Worm (Caenorhabditis elegans): ENCODE measurements around the gene flp-25.

DNA sequence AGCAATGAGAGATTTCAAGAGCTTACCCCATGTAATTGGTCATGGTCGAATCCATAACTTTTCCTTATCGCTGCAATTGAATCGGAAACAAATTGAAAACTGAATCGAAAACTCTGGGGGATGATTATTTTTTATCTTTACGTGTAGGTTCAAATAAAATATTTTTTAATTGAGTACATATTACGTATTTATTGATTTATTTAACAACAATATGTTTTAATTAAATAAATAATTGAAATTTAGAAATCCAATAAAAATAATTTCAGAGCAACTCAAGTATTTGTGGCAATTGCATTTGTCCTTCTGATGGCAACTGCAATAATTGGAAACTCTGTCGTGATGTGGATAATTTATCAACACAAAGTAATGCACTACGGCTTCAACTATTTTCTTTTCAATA, 24.2 kb downstream of the flp-25 start, which contains the start of gene C38C10.3:
- TF ChIP-seq ztf-11 (tag; optimal IDR thresholded peaks at IDR 0.05) (no peak), mls-2 (tag; optimal IDR thresholded peaks at IDR 0.05) (no peak), nhr-237 (tag; optimal IDR thresholded peaks at IDR 0.05) (no peak), elt-3 (tag; optimal IDR thresholded peaks at IDR 0.05) (no peak), zip-8 (tag; optimal IDR thresholded peaks at IDR 0.05) (no peak), ces-1 (GFP tag; optimal IDR thresholded peaks at IDR 0.05) (no peak), pha-4 (tag; optimal IDR thresholded peaks at IDR 0.05) (no peak), flh-1 (GFP tag; optimal IDR thresholded peaks at IDR 0.05) (no peak), nhr-76 (tag; optimal IDR thresholded peaks at IDR 0.05) (no peak), lin-13 (tag; optimal IDR thresholded peaks at IDR 0.05) (no peak)
